Fruit fly (Drosophila melanogaster): ENCODE data around the gene Trp1.

Gene Trp1

dm6 chr2L:10003593-10003992 lies 5.6 kb upstream of the Trp1 start, which contains the start of gene Ndf (continued):
- no peak for TF ChIP-seq D (optimal IDR thresholded peaks at IDR 0.05)
- no peak for TF ChIP-seq D (GFP tag; optimal IDR thresholded peaks at IDR 0.05)
- TF ChIP-seq tio (GFP tag; optimal IDR thresholded peaks at IDR 0.05) = no peak
- TF ChIP-seq gcm2 (GFP tag; optimal IDR thresholded peaks at IDR 0.05) = peak; percentile 18
- TF ChIP-seq dmrt11E (tag; optimal IDR thresholded peaks at IDR 0.05) = peak; percentile 48
- peak; percentile 35 for TF ChIP-seq D19A (tag; optimal IDR thresholded peaks at IDR 0.05)
- no peak for TF ChIP-seq CTCF (GFP tag; optimal IDR thresholded peaks at IDR 0.05)
- TF ChIP-seq Dll (GFP tag; IDR thresholded peaks at IDR 0.05; ENCODE audit: partially characterized antibody) = peak; percentile 72
- peak; percentile 8 for TF ChIP-seq CG7271 (tag; optimal IDR thresholded peaks at IDR 0.05)
- peak; percentile 63 for TF ChIP-seq CG30020 (tag; optimal IDR thresholded peaks at IDR 0.05)
- peak; percentile 7 for TF ChIP-seq CG6254 (GFP tag; optimal IDR thresholded peaks at IDR 0.05)
- peak; percentile 66 for TF ChIP-seq CG12155 (GFP tag; optimal IDR thresholded peaks at IDR 0.05)
- TF ChIP-seq CG10462 (GFP tag; optimal IDR thresholded peaks at IDR 0.05) = no peak
- peak; percentile 65 for TF ChIP-seq sna (GFP tag; IDR thresholded peaks at IDR 0.05; ENCODE audit: partially characterized antibody)
- TF ChIP-seq Camta (GFP tag; optimal IDR thresholded peaks at IDR 0.05) = peak; percentile 47
- no peak for TF ChIP-seq Oli (tag; optimal IDR thresholded peaks at IDR 0.05)
- peak; percentile 82 for TF ChIP-seq B-H2 (GFP tag; optimal IDR thresholded peaks at IDR 0.05)
- TF ChIP-seq CG5180 (GFP tag; optimal IDR thresholded peaks at IDR 0.05) = no peak
- TF ChIP-seq CG13775 (GFP tag; optimal IDR thresholded peaks at IDR 0.05) = peak; percentile 52
- no peak for TF ChIP-seq Sin3A (optimal IDR thresholded peaks at IDR 0.05)
- peak; percentile 41 for TF ChIP-seq HLH54F (GFP tag; optimal IDR thresholded peaks at IDR 0.05)
- TF ChIP-seq pb (GFP tag; optimal IDR thresholded peaks at IDR 0.05) = peak; percentile 13
- TF ChIP-seq CoRest (tag; optimal IDR thresholded peaks at IDR 0.05) = peak; percentile 54
- peak; percentile 75 for TF ChIP-seq CG2712 (tag; optimal IDR thresholded peaks at IDR 0.05)
- TF ChIP-seq Fer3 (tag; optimal IDR thresholded peaks at IDR 0.05) = peak; percentile 34
- TF ChIP-seq zf30C (GFP tag; optimal IDR thresholded peaks at IDR 0.05) = peak; percentile 37
- peak; percentile 69 for TF ChIP-seq zfh2 (GFP tag; optimal IDR thresholded peaks at IDR 0.05)
- peak; percentile 73 for TF ChIP-seq wdn (GFP tag; IDR thresholded peaks at IDR 0.05)
- TF ChIP-seq cas (GFP tag; IDR thresholded peaks at IDR 0.05) = peak; percentile 61
- TF ChIP-seq CG34422 (GFP tag; IDR thresholded peaks at IDR 0.05) = peak; percentile 78
- TF ChIP-seq CG12744 (GFP tag; optimal IDR thresholded peaks at IDR 0.05) = peak; percentile 25
- TF ChIP-seq pzg (GFP tag; optimal IDR thresholded peaks at IDR 0.05) = peak; percentile 93
- no peak for TF ChIP-seq Atf-2 (GFP tag; optimal IDR thresholded peaks at IDR 0.05)
- no peak; the same call in 1 of the 2 replicates for TF ChIP-seq Nf-YA (GFP tag; IDR thresholded peaks at IDR 0.05)
- TF ChIP-seq Poxn (GFP tag; IDR thresholded peaks at IDR 0.05) = no peak
- TF ChIP-seq Hr78 (GFP tag; optimal IDR thresholded peaks at IDR 0.05) = no peak
- peak; percentile 67 for TF ChIP-seq CG11085 (GFP tag; IDR thresholded peaks at IDR 0.05)
- TF ChIP-seq CG10959 (GFP tag; IDR thresholded peaks at IDR 0.05) = 0 out of 2 replicates have a peak, but pooled peaks have one; percentile 24
- peak; percentile 59 for TF ChIP-seq sug (tag; optimal IDR thresholded peaks at IDR 0.05)
- peak; percentile 31 for TF ChIP-seq MTF-1 (GFP tag; optimal IDR thresholded peaks at IDR 0.05; ENCODE audit: borderline replicate concordance)
- peak; percentile 22 for TF ChIP-seq CG4282 (GFP tag; optimal IDR thresholded peaks at IDR 0.05)
- peak; percentile 100 for TF ChIP-seq trem (tag; optimal IDR thresholded peaks at IDR 0.05)
- TF ChIP-seq CG8388 (GFP tag; optimal IDR thresholded peaks at IDR 0.05) = peak; percentile 25
- TF ChIP-seq Rfx (GFP tag; IDR thresholded peaks at IDR 0.05) = peak; percentile 91
- peak; percentile 32 for TF ChIP-seq CG11723 (GFP tag; optimal IDR thresholded peaks at IDR 0.05)
- no peak for TF ChIP-seq CG15073 (GFP tag; optimal IDR thresholded peaks at IDR 0.05)
- TF ChIP-seq CG7839 (tag; optimal IDR thresholded peaks at IDR 0.05) = peak; percentile 61
- peak; percentile 18 for TF ChIP-seq NC2α (GFP tag; optimal IDR thresholded peaks at IDR 0.05)
- no peak for TF ChIP-seq Blimp-1 (GFP tag; optimal IDR thresholded peaks at IDR 0.05)
- TF ChIP-seq CG2199 (GFP tag; IDR thresholded peaks at IDR 0.05) = peak; percentile 79
- peak; percentile 77 for TF ChIP-seq Hsf (GFP tag; optimal IDR thresholded peaks at IDR 0.05)
- no peak for TF ChIP-seq ac (GFP tag; optimal IDR thresholded peaks at IDR 0.05)
